Fruit fly (Drosophila melanogaster): ENCODE results near the gene Sol1.

Gene Sol1

DNA sequence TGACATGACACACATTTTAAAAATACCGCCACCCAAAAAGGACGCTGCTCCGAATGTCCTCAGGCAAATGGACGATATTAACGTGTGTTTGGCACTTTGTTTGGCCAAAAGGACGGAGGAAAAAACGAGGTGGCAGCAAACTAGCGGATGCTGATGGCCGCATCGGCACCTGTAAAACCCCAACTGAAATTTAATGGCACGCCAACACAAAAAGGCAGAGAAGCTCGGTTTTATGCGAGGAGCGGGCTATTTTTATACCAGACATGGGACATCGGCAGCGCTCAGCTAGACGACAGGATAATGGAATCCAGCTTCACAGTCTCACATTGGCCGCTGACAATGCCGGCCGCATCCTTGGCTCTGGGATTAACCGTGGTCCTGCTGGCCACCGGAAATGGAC lies at the start of gene Sol1:
Gene Sol1, plus strand, starts transcription at position 301 of the 400 bp plus-strand sequence.
- TF ChIP-seq CG11696 (GFP tag; IDR thresholded peaks at IDR 0.05) (no peak), Fer3 (tag; optimal IDR thresholded peaks at IDR 0.05) (no peak), ro (GFP tag; IDR thresholded peaks at IDR 0.05) (no peak), Spps (tag; optimal IDR thresholded peaks at IDR 0.05) (no peak), CG3163 (GFP tag; optimal IDR thresholded peaks at IDR 0.05) (no peak), CG3281 (GFP tag; optimal IDR thresholded peaks at IDR 0.05) (no peak), CG32772 (GFP tag; IDR thresholded peaks at IDR 0.05) (no peak), HLH54F (GFP tag; optimal IDR thresholded peaks at IDR 0.05) (no peak)

DNA sequence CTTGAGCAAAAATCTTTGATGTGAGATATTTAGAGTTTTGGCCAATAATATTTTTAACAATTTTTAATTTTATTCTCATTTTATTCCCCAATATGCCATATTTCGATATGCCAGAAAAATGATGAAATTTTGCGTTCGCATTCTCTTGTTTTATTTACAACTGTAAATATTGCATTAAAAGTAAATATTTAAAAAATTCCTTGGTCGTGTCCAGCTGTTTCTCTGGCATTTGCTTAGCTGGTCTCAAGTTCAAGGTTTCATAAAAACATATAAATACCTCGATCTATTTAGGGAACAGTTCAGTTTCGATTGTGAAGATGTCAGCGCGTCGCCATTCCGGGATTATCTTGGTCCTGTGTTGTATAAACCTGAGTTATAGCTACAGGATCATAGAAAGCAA lies 44.7 kb upstream of the Sol1 start, which contains the start of gene Sgsf:
Gene Sgsf, plus strand, starts transcription at position 301 of the 400 bp plus-strand sequence.
- TF ChIP-seq CG4854 (GFP tag; optimal IDR thresholded peaks at IDR 0.05) = no peak
- TF ChIP-seq C15 (GFP tag; IDR thresholded peaks at IDR 0.05) = no peak
- TF ChIP-seq trem (tag; optimal IDR thresholded peaks at IDR 0.05) = no peak
- no peak for TF ChIP-seq cg (GFP tag; optimal IDR thresholded peaks at IDR 0.05)
- TF ChIP-seq CG13123 (GFP tag; optimal IDR thresholded peaks at IDR 0.05) = no peak
- no peak for TF ChIP-seq NFAT (GFP tag; IDR thresholded peaks at IDR 0.05)
- no peak for TF ChIP-seq Poxn (GFP tag; IDR thresholded peaks at IDR 0.05)
- no peak for TF ChIP-seq Sin3A (optimal IDR thresholded peaks at IDR 0.05)
- no peak for TF ChIP-seq ci (GFP tag; IDR thresholded peaks at IDR 0.05)
- TF ChIP-seq crp (GFP tag; optimal IDR thresholded peaks at IDR 0.05) = no peak
- no peak for TF ChIP-seq CG31224 (GFP tag; IDR thresholded peaks at IDR 0.05)
- no peak for TF ChIP-seq Chrac-16 (GFP tag; optimal IDR thresholded peaks at IDR 0.05)

DNA sequence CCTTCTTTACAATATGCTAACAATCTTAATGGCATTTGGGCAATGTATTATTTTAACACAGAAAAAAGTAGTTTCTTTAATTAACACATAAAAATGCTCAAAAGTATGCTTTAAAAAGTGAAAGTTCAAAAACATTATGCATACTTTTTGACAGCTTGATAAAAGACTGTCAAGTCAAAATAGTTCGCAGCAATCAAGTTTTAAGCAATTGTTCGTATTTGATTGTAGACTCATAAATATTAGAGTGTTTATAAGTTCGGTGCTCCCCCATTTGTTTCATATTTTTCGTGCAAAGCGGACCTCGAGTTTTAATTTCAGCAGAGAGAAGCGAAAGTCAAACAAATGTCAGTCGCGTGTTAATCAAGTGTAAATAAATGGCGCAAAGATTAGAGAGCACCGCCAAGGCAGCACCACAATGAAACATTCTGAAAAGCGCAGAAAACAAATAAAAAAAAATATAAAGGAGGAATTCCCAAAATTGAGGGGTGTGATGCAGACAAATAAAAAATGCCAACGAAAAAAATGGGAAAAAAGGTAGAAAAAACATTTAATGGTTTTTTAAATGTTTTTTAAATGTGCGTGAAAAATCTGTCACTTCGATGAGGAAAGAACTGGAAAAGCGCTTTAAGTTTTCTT lies 41.0 kb upstream of the Sol1 start:
- TF ChIP-seq Pdp1 (GFP tag; optimal IDR thresholded peaks at IDR 0.05) = no peak
- TF ChIP-seq Tbp (GFP tag; optimal IDR thresholded peaks at IDR 0.05) = no peak
- TF ChIP-seq CG8765 (GFP tag; IDR thresholded peaks at IDR 0.05) = no peak
- TF ChIP-seq trh (GFP tag; optimal IDR thresholded peaks at IDR 0.05) = no peak
- no peak for TF ChIP-seq ems (GFP tag; optimal IDR thresholded peaks at IDR 0.05)
- TF ChIP-seq gem (tag; optimal IDR thresholded peaks at IDR 0.05) = peak; percentile 17
- peak; percentile 94 for TF ChIP-seq CG8290 (GFP tag; optimal IDR thresholded peaks at IDR 0.05)
- TF ChIP-seq CG8290 (tag; optimal IDR thresholded peaks at IDR 0.05) = peak in 1 of 2 experiments; percentile 81
- no peak for TF ChIP-seq dm (GFP tag; optimal IDR thresholded peaks at IDR 0.05)
- TF ChIP-seq B-H2 (GFP tag; optimal IDR thresholded peaks at IDR 0.05) = no peak
- no peak for TF ChIP-seq NC2α (GFP tag; optimal IDR thresholded peaks at IDR 0.05)
- TF ChIP-seq sima (GFP tag; optimal IDR thresholded peaks at IDR 0.05) = no peak
- TF ChIP-seq jing (GFP tag; optimal IDR thresholded peaks at IDR 0.05) = no peak
- no peak for TF ChIP-seq CG18476 (GFP tag; optimal IDR thresholded peaks at IDR 0.05)
- TF ChIP-seq HmgD (GFP tag; optimal IDR thresholded peaks at IDR 0.05) = no peak
- TF ChIP-seq cato (GFP tag; optimal IDR thresholded peaks at IDR 0.05; ENCODE audit: borderline replicate concordance) = no peak
- TF ChIP-seq ase (GFP tag; IDR thresholded peaks at IDR 0.05) = no peak
- TF ChIP-seq p53 (GFP tag; optimal IDR thresholded peaks at IDR 0.05) = no peak
- TF ChIP-seq fru (optimal IDR thresholded peaks at IDR 0.05) = no peak
- TF ChIP-seq sqz (GFP tag; optimal IDR thresholded peaks at IDR 0.05) = peak; percentile 12
- no peak for TF ChIP-seq odd (GFP tag; optimal IDR thresholded peaks at IDR 0.05)
- no peak for TF ChIP-seq amos (GFP tag; IDR thresholded peaks at IDR 0.05; ENCODE audit: partially characterized antibody)
- TF ChIP-seq fu2 (GFP tag; optimal IDR thresholded peaks at IDR 0.05) = no peak
- TF ChIP-seq tap (tag; optimal IDR thresholded peaks at IDR 0.05) = no peak
- no peak for TF ChIP-seq HLHmδ (GFP tag; optimal IDR thresholded peaks at IDR 0.05)
- no peak for TF ChIP-seq toy (GFP tag; IDR thresholded peaks at IDR 0.05)
- no peak for TF ChIP-seq run (tag; optimal IDR thresholded peaks at IDR 0.05)
- no peak for TF ChIP-seq CG12744 (GFP tag; optimal IDR thresholded peaks at IDR 0.05)
- TF ChIP-seq D19A (tag; optimal IDR thresholded peaks at IDR 0.05) = peak; percentile 68
- no peak for TF ChIP-seq Sin3A (optimal IDR thresholded peaks at IDR 0.05)
- no peak for TF ChIP-seq CG11398 (GFP tag; optimal IDR thresholded peaks at IDR 0.05)
- TF ChIP-seq CG3407 (GFP tag; optimal IDR thresholded peaks at IDR 0.05) = no peak

All from whole organism, embryonic.